Worm (Caenorhabditis elegans) whole organism, L4/young adult: Measurements from ENCODE around the gene tag-191.

Experiments
- W03F9.2 ChIP-seq: fragments of 150-350 bp; optimal IDR thresholded peaks from 2 replicates; lab custom pipeline; 2014; ENCODE audit warnings: missing biosample characterization, missing genetic modification characterization
- dao-5 ChIP-seq: sonication (generic microtip); optimal IDR thresholded peaks from 2 replicates; lab custom pipeline; 2016; ENCODE audit warnings: missing genotype, missing genetic modification characterization, moderate library complexity, missing compliant biosample characterization
- him-1 ChIP-seq: sonication (generic microtip); optimal IDR thresholded peaks from 2 replicates; lab custom pipeline; 2016; ENCODE audit warnings: missing genotype, missing genetic modification reagents, missing genetic modification characterization, missing compliant biosample characterization

tag-191 gene

ce11 chrV:14484582-14484981, 51.6 kb downstream of the tag-191 start, which contains the start of gene R02D5.4:
R02D5.4 (minus strand) TSS chrV:14484682.
- TF ChIP-seq him-1 (tag; lab: Kevin White, UChicago), result no peak
- TF ChIP-seq dao-5 (tag; lab: Kevin White, UChicago), result no peak
- no peak for TF ChIP-seq W03F9.2 (tag; lab: Kevin White, UChicago)
